Fruit fly (Drosophila melanogaster) whole organism, embryonic: Measurements from ENCODE around the gene thoc7.

ENCODE experiments used
- CG10431 ChIP-seq: fragments of 200-800 bp; sonication (Bioruptor generic); optimal IDR thresholded peaks from 3 replicates; lab custom pipeline; 2018; ENCODE audit warnings: missing biosample characterization, mild to moderate bottlenecking, missing genetic modification characterization
- CG11560 ChIP-seq: fragments of 200-800 bp; sonication (Bioruptor generic); IDR thresholded peaks from 3 replicates; pipeline ENCODE4 v1.3.6; 2022; ENCODE audit warnings: missing biosample characterization, missing genetic modification characterization
- CG12219 ChIP-seq: fragments of 200-800 bp; sonication (Bioruptor generic); optimal IDR thresholded peaks from 3 replicates; lab custom pipeline; 2018; ENCODE audit warnings: missing biosample characterization, mild to moderate bottlenecking, missing genetic modification characterization
- CG13894 ChIP-seq: fragments of 200-800 bp; sonication (Bioruptor generic); optimal IDR thresholded peaks from 3 replicates; lab custom pipeline; 2018; ENCODE audit warnings: missing biosample characterization, mild to moderate bottlenecking, missing genetic modification characterization, moderate library complexity
- CG14014 ChIP-seq: fragments of 200-800 bp; sonication (Bioruptor generic); IDR thresholded peaks from 2 replicates; pipeline ENCODE4 v1.3.6; 2022; ENCODE audit warnings: missing biosample characterization, missing genetic modification characterization
- CG14667 ChIP-seq: fragments of 200-800 bp; sonication (Bioruptor generic); IDR thresholded peaks from 2 replicates; pipeline ENCODE4 v1.3.6; 2022; ENCODE audit warnings: missing biosample characterization, missing genetic modification characterization
- CG17385 ChIP-seq: fragments of 200-800 bp; sonication (Bioruptor generic); optimal IDR thresholded peaks from 3 replicates; lab custom pipeline; 2018; ENCODE audit warnings: missing biosample characterization, mild to moderate bottlenecking, missing genetic modification characterization
- CG30020 ChIP-seq: fragments of 200-800 bp; optimal IDR thresholded peaks from 2 replicates; lab custom pipeline; 2019; ENCODE audit warnings: missing biosample characterization, mild to moderate bottlenecking, missing genetic modification characterization, moderate library complexity
- CG3407 ChIP-seq: fragments of 200-800 bp; sonication (Bioruptor generic); optimal IDR thresholded peaks from 2 replicates; lab custom pipeline; 2018; ENCODE audit warnings: missing biosample characterization, mild to moderate bottlenecking, missing genetic modification characterization
- CG4328 ChIP-seq: fragments of 200-800 bp; sonication (Bioruptor generic); optimal IDR thresholded peaks from 3 replicates; lab custom pipeline; 2017; ENCODE audit warnings: missing biosample characterization, missing genetic modification reagents, missing genetic modification characterization
- CG6272 ChIP-seq: fragments of 200-800 bp; sonication (Bioruptor generic); IDR thresholded peaks from 2 replicates; pipeline ENCODE4 v1.3.6; 2022; ENCODE audit warnings: missing biosample characterization, missing genetic modification characterization
- CG6791 ChIP-seq: fragments of 200-800 bp; sonication (Bioruptor generic); IDR thresholded peaks from 3 replicates; pipeline ENCODE4 v1.3.6; 2022; ENCODE audit warnings: missing biosample characterization, missing genetic modification characterization; ENCODE audit not compliant: partially characterized antibody
- Dek ChIP-seq: fragments of 200-800 bp; sonication (Bioruptor generic); optimal IDR thresholded peaks from 3 replicates; lab custom pipeline; 2019; ENCODE audit warnings: missing biosample characterization, mild to moderate bottlenecking, missing genetic modification characterization, moderate library complexity
- E2f1 ChIP-seq: fragments of 200-800 bp; sonication (Bioruptor generic); IDR thresholded peaks from 2 replicates; pipeline ENCODE4 v1.3.6; 2022; ENCODE audit warnings: missing biosample characterization, missing genetic modification characterization
- Ets65A ChIP-seq: fragments of 200-800 bp; sonication (Bioruptor generic); peaks from one replicate; lab custom pipeline; 2016; ENCODE audit warnings: missing biosample characterization, missing genetic modification characterization
- Fer2 ChIP-seq: fragments of 200-800 bp; sonication (Bioruptor generic); optimal IDR thresholded peaks from 2 replicates; lab custom pipeline; 2018; ENCODE audit warnings: missing biosample characterization, mild to moderate bottlenecking, missing genetic modification characterization, moderate library complexity
- Fer3 ChIP-seq: fragments of 200-800 bp; sonication (Bioruptor generic); optimal IDR thresholded peaks from 2 replicates; lab custom pipeline; 2018; ENCODE audit warnings: missing biosample characterization, mild to moderate bottlenecking, missing genetic modification characterization, moderate library complexity
- Hmr ChIP-seq: fragments of 200-800 bp; sonication (Bioruptor generic); optimal IDR thresholded peaks from 3 replicates; lab custom pipeline; 2017; ENCODE audit warnings: mild to moderate bottlenecking, missing biosample characterization, missing genetic modification reagents, missing genetic modification characterization
- Hr39 ChIP-seq: fragments of >200 bp; optimal IDR thresholded peaks from 2 replicates; lab custom pipeline; 2017
- Jarid2 ChIP-seq: fragments of 200-800 bp; sonication (Bioruptor generic); optimal IDR thresholded peaks from 3 replicates; lab custom pipeline; 2017; ENCODE audit warnings: mild to moderate bottlenecking, missing biosample characterization, missing genetic modification reagents, missing genetic modification characterization
- Kr ChIP-seq: fragments of 200-800 bp; sonication (Bioruptor generic); optimal IDR thresholded peaks from 2 replicates; lab custom pipeline; 2017; ENCODE audit warnings: missing biosample characterization, mild to moderate bottlenecking, missing genetic modification characterization
- Med ChIP-seq: fragments of 200-800 bp; sonication (Bioruptor generic); peaks from one replicate; lab custom pipeline; 2016; ENCODE audit warnings: missing biosample characterization, missing genetic modification characterization, mild to moderate bottlenecking, inconsistent platforms, moderate library complexity
- Nf-YA ChIP-seq: fragments of 200-800 bp; sonication (Bioruptor generic); IDR thresholded peaks from 2 replicates; pipeline ENCODE4 v1.3.6; 2022; ENCODE audit warnings: missing biosample characterization, missing genetic modification characterization
- NfI ChIP-seq: fragments of 200-800 bp; sonication (Bioruptor generic); optimal IDR thresholded peaks from 3 replicates; lab custom pipeline; 2018; ENCODE audit warnings: missing biosample characterization, mild to moderate bottlenecking, missing genetic modification characterization, moderate library complexity
- Pdp1 ChIP-seq, 2 experiments: fragments of 200-800 bp; sonication (Bioruptor generic); optimal IDR thresholded peaks; 3 replicates each; lab custom pipeline; 2016; ENCODE audit warnings: missing biosample characterization in 2 of 2, missing genetic modification characterization in 2 of 2, mild to moderate bottlenecking in 1 of 2, moderate library complexity in 1 of 2
- Tbp ChIP-seq: fragments of >200 bp; optimal IDR thresholded peaks from 2 replicates; lab custom pipeline; 2018; ENCODE audit warnings: missing biosample characterization, missing genetic modification characterization
- Xbp1 ChIP-seq: fragments of 200-800 bp; sonication (Bioruptor generic); optimal IDR thresholded peaks from 3 replicates; lab custom pipeline; 2016; ENCODE audit warnings: missing biosample characterization, mild to moderate bottlenecking, missing genetic modification characterization
- bcd ChIP-seq: fragments of 200-800 bp; sonication (Bioruptor generic); optimal IDR thresholded peaks from 2 replicates; lab custom pipeline; 2017; ENCODE audit warnings: missing biosample characterization, mild to moderate bottlenecking, missing genetic modification characterization
- cas ChIP-seq: fragments of 200-800 bp; sonication (Bioruptor generic); IDR thresholded peaks from 2 replicates; pipeline ENCODE4 v1.3.6; 2022; ENCODE audit warnings: missing biosample characterization, missing genetic modification characterization
- chinmo ChIP-seq: fragments of 200-800 bp; sonication (Bioruptor generic); IDR thresholded peaks from 4 replicates; pipeline ENCODE4 v1.3.6; 2022; ENCODE audit warnings: missing biosample characterization, missing genetic modification characterization; ENCODE audit not compliant: partially characterized antibody
- chm ChIP-seq: fragments of 200-800 bp; sonication (Bioruptor generic); IDR thresholded peaks from 2 replicates; pipeline ENCODE4 v1.3.6; 2022; ENCODE audit warnings: missing biosample characterization, missing genetic modification characterization
- exex ChIP-seq: fragments of 200-800 bp; sonication (Bioruptor generic); optimal IDR thresholded peaks from 4 replicates; lab custom pipeline; 2018; ENCODE audit warnings: missing biosample characterization, mild to moderate bottlenecking, missing genetic modification characterization, moderate library complexity
- ham ChIP-seq: fragments of 200-800 bp; sonication (Bioruptor generic); IDR thresholded peaks from 2 replicates; pipeline ENCODE4 v1.3.6; 2022; ENCODE audit warnings: missing biosample characterization, missing genetic modification characterization
- ind ChIP-seq: fragments of 200-800 bp; sonication (Bioruptor generic); optimal IDR thresholded peaks from 3 replicates; lab custom pipeline; 2016; ENCODE audit warnings: missing biosample characterization, missing genetic modification characterization
- kni ChIP-seq: fragments of 200-800 bp; sonication (Bioruptor generic); optimal IDR thresholded peaks from 3 replicates; lab custom pipeline; 2017; ENCODE audit warnings: mild to moderate bottlenecking, missing biosample characterization, missing genetic modification reagents, missing genetic modification characterization
- lilli ChIP-seq: fragments of 200-800 bp; sonication (Bioruptor generic); optimal IDR thresholded peaks from 3 replicates; lab custom pipeline; 2016; ENCODE audit warnings: missing biosample characterization, missing genetic modification characterization
- maf-S ChIP-seq: fragments of 200-800 bp; sonication (Bioruptor generic); optimal IDR thresholded peaks from 2 replicates; lab custom pipeline; 2016; ENCODE audit warnings: missing biosample characterization, missing genetic modification characterization
- nom ChIP-seq: fragments of 200-800 bp; sonication (Bioruptor generic); optimal IDR thresholded peaks from 2 replicates; lab custom pipeline; 2017; ENCODE audit warnings: missing biosample characterization, missing genetic modification characterization, mild to moderate bottlenecking, moderate library complexity, missing genetic modification reagents
- pb ChIP-seq: fragments of 200-800 bp; sonication (Bioruptor generic); optimal IDR thresholded peaks from 3 replicates; lab custom pipeline; 2016; ENCODE audit warnings: missing biosample characterization, missing genetic modification characterization
- pnt ChIP-seq: fragments of 200-800 bp; sonication (Bioruptor generic); optimal IDR thresholded peaks from 3 replicates; lab custom pipeline; 2016; ENCODE audit warnings: missing biosample characterization, missing genetic modification characterization
- sens ChIP-seq: fragments of 200-800 bp; sonication (Bioruptor generic); peaks from one replicate; lab custom pipeline; 2016; ENCODE audit warnings: missing biosample characterization, missing genetic modification characterization
- tll ChIP-seq, 2 experiments: fragments of 200-800 bp in 1 of 2; fragments of >200 bp in 1 of 2; sonication (Bioruptor generic) in 1 of 2; optimal IDR thresholded peaks; 2 replicates each; lab custom pipeline; 2017 to 2019; ENCODE audit warnings: missing biosample characterization in 2 of 2, missing genetic modification characterization in 2 of 2, mild to moderate bottlenecking in 1 of 2, moderate library complexity in 1 of 2
- trh ChIP-seq: fragments of 200-800 bp; sonication (Bioruptor generic); optimal IDR thresholded peaks from 2 replicates; lab custom pipeline; 2016; ENCODE audit warnings: missing biosample characterization, missing genetic modification characterization
- tup ChIP-seq: fragments of 200-800 bp; sonication (Bioruptor generic); optimal IDR thresholded peaks from 2 replicates; lab custom pipeline; 2016; ENCODE audit warnings: missing biosample characterization, mild to moderate bottlenecking, missing genetic modification characterization, moderate library complexity
- vvl ChIP-seq: fragments of 200-800 bp; sonication (Bioruptor generic); IDR thresholded peaks from 2 replicates; pipeline ENCODE4 v1.3.6; 2022; ENCODE audit warnings: missing biosample characterization, missing genetic modification characterization
- z ChIP-seq: fragments of 200-800 bp; sonication (Bioruptor generic); IDR thresholded peaks from 3 replicates; pipeline ENCODE4 v1.3.6; 2022; ENCODE audit warnings: missing biosample characterization, missing genetic modification characterization

thoc7 gene

dm6 chr3L:179490-180261 lies 32.8 kb downstream of the thoc7 start, which contains the start of gene CG13875 (continued):
- TF ChIP-seq Fer3 (tag; lab: Kevin White, UChicago): no peak

- TF ChIP-seq sens (GFP tag; lab: Kevin White, UChicago): peak; percentile 70
- TF ChIP-seq Hr39 (lab: Kevin White, UChicago): no peak
- TF ChIP-seq CG6272 (GFP tag; lab: Robert Waterston, UW): no peak
- no peak for TF ChIP-seq E2f1 (GFP tag; lab: Robert Waterston, UW)
- TF ChIP-seq Ets65A (GFP tag; lab: Kevin White, UChicago): peak; percentile 62
- no peak for TF ChIP-seq CG13894 (tag; lab: Kevin White, UChicago)
- TF ChIP-seq vvl: peak; percentile 80
- TF ChIP-seq maf-S: no peak
- no peak for TF ChIP-seq Xbp1 (GFP tag; lab: Kevin White, UChicago)
- no peak for TF ChIP-seq ind (GFP tag; lab: Kevin White, UChicago)
- no peak for TF ChIP-seq CG30020 (tag; lab: Kevin White, UChicago)
Measured at dm6 chr3L:178913-179488, 33.5 kb downstream of the thoc7 start, which contains the start of gene Vdup1. TSS of gene Vdup1 (minus strand) at chr3L:178963.

dm6 chr3L:178445-178844 lies 34.0 kb downstream of the thoc7 start:
- TF ChIP-seq Fer2 (tag; lab: Kevin White, UChicago): no peak
- no peak; the same call in 1 of the 2 replicates for TF ChIP-seq chm (GFP tag; lab: Robert Waterston, UW)
- no peak for TF ChIP-seq pb
- peak; percentile 57 for TF ChIP-seq Med (GFP tag; lab: Kevin White, UChicago)
- no peak for TF ChIP-seq tup (GFP tag; lab: Kevin White, UChicago)
- TF ChIP-seq CG17385: peak; percentile 6
- peak in 1 of 2 experiments; percentile 88 for TF ChIP-seq Pdp1 (GFP tag; optimal IDR thresholded peaks at IDR 0.05; lab: Kevin White, UChicago)
- no peak for TF ChIP-seq CG14667
- peak; percentile 47 for TF ChIP-seq sens (GFP tag; lab: Kevin White, UChicago)
- no peak for TF ChIP-seq trh (GFP tag; lab: Kevin White, UChicago)
- TF ChIP-seq Tbp (GFP tag; lab: Kevin White, UChicago): no peak
- no peak for TF ChIP-seq NfI
- TF ChIP-seq kni (GFP tag; lab: Kevin White, UChicago): peak; percentile 56
- no peak for TF ChIP-seq CG12219 (GFP tag; lab: Kevin White, UChicago)
- no peak for TF ChIP-seq tll (GFP tag; optimal IDR thresholded peaks at IDR 0.05; lab: Kevin White, UChicago)
- TF ChIP-seq z (GFP tag; lab: Robert Waterston, UW): peak; percentile 70
- no peak for TF ChIP-seq CG10431 (GFP tag; lab: Kevin White, UChicago)
- no peak for TF ChIP-seq CG11560
- TF ChIP-seq CG6791: no peak
- TF ChIP-seq CG4328 (GFP tag; lab: Kevin White, UChicago): no peak
- TF ChIP-seq ham (GFP tag; lab: Robert Waterston, UW): no peak
- peak; percentile 23; the same call in 1 of the 2 replicates for TF ChIP-seq CG14014
- no peak for TF ChIP-seq cas (GFP tag; lab: Robert Waterston, UW)
- peak; percentile 4 for TF ChIP-seq Kr (GFP tag; lab: Kevin White, UChicago)
- TF ChIP-seq lilli (GFP tag; lab: Kevin White, UChicago): no peak
- no peak for TF ChIP-seq nom (GFP tag; lab: Kevin White, UChicago)
- peak; percentile 84; the same call in 3 of the 4 replicates for TF ChIP-seq chinmo (GFP tag; lab: Robert Waterston, UW)
- TF ChIP-seq Jarid2 (GFP tag; lab: Kevin White, UChicago): peak; percentile 62
- no peak for TF ChIP-seq Dek (tag; lab: Kevin White, UChicago)
- TF ChIP-seq Hmr (GFP tag; lab: Kevin White, UChicago): no peak
- no peak for TF ChIP-seq Nf-YA (GFP tag; lab: Robert Waterston, UW)
- no peak for TF ChIP-seq bcd (GFP tag; lab: Kevin White, UChicago)
- no peak for TF ChIP-seq exex (tag; lab: Kevin White, UChicago)
- no peak for TF ChIP-seq pnt (GFP tag; lab: Kevin White, UChicago)
- no peak for TF ChIP-seq CG3407
